Worm (Caenorhabditis elegans): Measurements from ENCODE around the gene E04D5.4.

Gene E04D5.4

DNA sequence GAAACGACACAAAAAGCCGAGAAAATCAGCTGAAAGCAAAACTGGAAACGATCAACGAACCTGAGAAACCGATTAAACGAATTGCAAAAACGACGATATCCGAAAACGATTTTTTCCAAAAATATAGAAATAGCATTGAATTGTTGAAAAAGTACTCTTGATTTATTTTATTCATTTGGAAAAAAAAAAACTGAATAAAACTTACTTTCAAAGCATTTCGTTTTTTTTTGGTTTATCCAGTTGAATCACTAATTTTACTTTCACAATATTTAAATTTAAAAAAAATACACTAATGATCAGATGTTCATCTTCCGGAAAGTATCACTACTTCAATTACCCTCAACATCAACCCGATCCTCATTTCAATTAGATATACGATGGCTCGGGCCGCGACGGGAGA is 43.5 kb upstream of the E04D5.4 start, which contains the start of gene T09F3.5:
T09F3.5 (plus strand) TSS at position 301 of the 400 bp plus-strand sequence.
- no peak for TF ChIP-seq dox-1 (GFP tag; IDR thresholded peaks at IDR 0.05)
- TF ChIP-seq mxl-1 (tag; optimal IDR thresholded peaks at IDR 0.05), result no peak
- no peak for TF ChIP-seq nhr-80 (tag; optimal IDR thresholded peaks at IDR 0.05)
- TF ChIP-seq C06A6.2 (GFP tag; conservative IDR thresholded peaks at IDR 0.05), result no peak

ce11 chrII:10402991-10403390 is 37.1 kb upstream of the E04D5.4 start:
- peak; percentile 92 for TF ChIP-seq nhr-80 (tag; optimal IDR thresholded peaks at IDR 0.05)
- TF ChIP-seq somi-1 (GFP tag; optimal IDR thresholded peaks at IDR 0.05), result no peak
- no peak for TF ChIP-seq F22D6.2 (tag; optimal IDR thresholded peaks at IDR 0.05)

ce11 chrII:10410989-10411388 is 29.1 kb upstream of the E04D5.4 start, which contains the start of gene E04D5.5:
TSS of gene E04D5.5 (plus strand) at chrII:10411289.
- no peak for TF ChIP-seq hlh-12 (tag; optimal IDR thresholded peaks at IDR 0.05)
- TF ChIP-seq let-607 (tag; optimal IDR thresholded peaks at IDR 0.05), result no peak
- TF ChIP-seq ceh-79 (tag; optimal IDR thresholded peaks at IDR 0.05), result no peak
- no peak for TF ChIP-seq mes-4 (tag; optimal IDR thresholded peaks at IDR 0.05)
- no peak for TF ChIP-seq T26A5.8 (tag; optimal IDR thresholded peaks at IDR 0.05)

ce11 chrII:10416332-10416863 is 23.7 kb upstream of the E04D5.4 start, which contains the start of gene eif-2A:
TSS of gene eif-2A (plus strand) at chrII:10416800.
- TF ChIP-seq ceh-27 (GFP tag; optimal IDR thresholded peaks at IDR 0.05) (no peak), ekl-4 (GFP tag; IDR thresholded peaks at IDR 0.05) (no peak), nhr-80 (tag; optimal IDR thresholded peaks at IDR 0.05) (no peak), sptf-2 (GFP tag; optimal IDR thresholded peaks at IDR 0.05) (no peak), zfh-2 (GFP tag; conservative IDR thresholded peaks at IDR 0.05) (no peak), ztf-25 (GFP tag; IDR thresholded peaks at IDR 0.05) (no peak), lsl-1 (GFP tag; optimal IDR thresholded peaks at IDR 0.05) (peak; percentile 61), madf-8 (GFP tag; conservative IDR thresholded peaks at IDR 0.05) (peak; percentile 83), B0035.1 (tag; optimal IDR thresholded peaks at IDR 0.05) (no peak), F57A8.1 (GFP tag; optimal IDR thresholded peaks at IDR 0.05) (no peak), ztf-26 (tag; optimal IDR thresholded peaks at IDR 0.05) (no peak), bed-1 (GFP tag; IDR thresholded peaks at IDR 0.05) (no peak), nfya-2 (GFP tag; IDR thresholded peaks at IDR 0.05) (no peak), ZK185.1 (tag; optimal IDR thresholded peaks at IDR 0.05; ENCODE audit: poor library complexity, severe bottlenecking) (no peak), nhr-179 (tag; optimal IDR thresholded peaks at IDR 0.05) (no peak), ztf-18 (tag; optimal IDR thresholded peaks at IDR 0.05) (no peak), dpff-1 (tag; optimal IDR thresholded peaks at IDR 0.05) (no peak), rcor-1 (GFP tag; IDR thresholded peaks at IDR 0.05) (no peak), akir-1 (GFP tag; optimal IDR thresholded peaks at IDR 0.05) (no peak), F49E8.2 (tag; optimal IDR thresholded peaks at IDR 0.05; ENCODE audit: insufficient read depth) (no peak), xnd-1 (tag; optimal IDR thresholded peaks at IDR 0.05) (peak; percentile 72), nhr-90 (tag; optimal IDR thresholded peaks at IDR 0.05) (no peak), D2030.7 (GFP tag; IDR thresholded peaks at IDR 0.05) (peak; percentile 42; the same call in 1 of the 2 replicates), hlh-12 (tag; optimal IDR thresholded peaks at IDR 0.05) (no peak), B0261.1 (tag; optimal IDR thresholded peaks at IDR 0.05) (no peak), dox-1 (GFP tag; IDR thresholded peaks at IDR 0.05) (no peak), mxl-1 (tag; optimal IDR thresholded peaks at IDR 0.05) (no peak), hmg-1.2 (GFP tag; IDR thresholded peaks at IDR 0.05) (0 out of 2 replicates have a peak, but pooled peaks have one; percentile 5), F52B5.7 (tag; optimal IDR thresholded peaks at IDR 0.05) (no peak), rpc-1 (optimal IDR thresholded peaks at IDR 0.05) (no peak), rpc-1 (tag; optimal IDR thresholded peaks at IDR 0.05) (no peak), aptf-3 (GFP tag; IDR thresholded peaks at IDR 0.05) (no peak), ceh-40 (GFP tag; IDR thresholded peaks at IDR 0.05) (no peak), him-1 (tag; optimal IDR thresholded peaks at IDR 0.05) (no peak), hrde-1 (tag; optimal IDR thresholded peaks at IDR 0.05; ENCODE audit: borderline replicate concordance) (no peak), Y95B8A.8 (GFP tag; IDR thresholded peaks at IDR 0.05) (no peak), lag-1 (GFP tag; IDR thresholded peaks at IDR 0.05) (no peak)
